Fruit fly (Drosophila melanogaster) whole organism, embryonic: ENCODE results near the gene SMC1.

Experiments
- Atf6 ChIP-seq: fragments of 200-800 bp; sonication (Bioruptor generic); IDR thresholded peaks from 2 replicates; pipeline ENCODE4 v1.3.6; 2022; ENCODE audit warnings: missing biosample characterization, missing genetic modification characterization
- CG10209 ChIP-seq: fragments of 200-800 bp; sonication (Bioruptor generic); optimal IDR thresholded peaks from 3 replicates; lab custom pipeline; 2017; ENCODE audit warnings: missing biosample characterization, mild to moderate bottlenecking, missing genetic modification characterization, missing genetic modification reagents
- CG10654 ChIP-seq: fragments of 200-800 bp; sonication (Bioruptor generic); optimal IDR thresholded peaks from 2 replicates; lab custom pipeline; 2016; ENCODE audit warnings: missing biosample characterization, missing genetic modification characterization
- CG11093 ChIP-seq: fragments of 200-800 bp; sonication (Bioruptor generic); IDR thresholded peaks from 3 replicates; pipeline ENCODE4 v1.3.6; 2022; ENCODE audit warnings: missing biosample characterization, missing genetic modification characterization
- CG13287 ChIP-seq: fragments of 200-800 bp; sonication (Bioruptor generic); IDR thresholded peaks from 2 replicates; pipeline ENCODE4 v1.3.6; 2022; ENCODE audit warnings: missing biosample characterization, missing genetic modification characterization; ENCODE audit not compliant: partially characterized antibody
- CG14014 ChIP-seq: fragments of 200-800 bp; sonication (Bioruptor generic); IDR thresholded peaks from 2 replicates; pipeline ENCODE4 v1.3.6; 2022; ENCODE audit warnings: missing biosample characterization, missing genetic modification characterization
- CG1529 ChIP-seq: fragments of 200-800 bp; sonication (Bioruptor generic); optimal IDR thresholded peaks from 3 replicates; lab custom pipeline; 2018; ENCODE audit warnings: missing biosample characterization, missing genetic modification characterization
- CG32767 ChIP-seq: fragments of 200-800 bp; sonication (Bioruptor generic); IDR thresholded peaks from 2 replicates; pipeline ENCODE4 v1.3.6; 2022; ENCODE audit warnings: missing biosample characterization, missing genetic modification characterization
- CG4282 ChIP-seq: fragments of 200-800 bp; sonication (Bioruptor generic); optimal IDR thresholded peaks from 2 replicates; lab custom pipeline; 2016; ENCODE audit warnings: missing biosample characterization, missing genetic modification characterization
- CG43689 ChIP-seq: fragments of 200-800 bp; sonication (Bioruptor generic); IDR thresholded peaks from 2 replicates; pipeline ENCODE4 v1.3.6; 2022; ENCODE audit warnings: missing biosample characterization, missing genetic modification characterization
- CG5953 ChIP-seq: fragments of 200-800 bp; sonication (Bioruptor generic); IDR thresholded peaks from 2 replicates; pipeline ENCODE4 v1.3.6; 2022; ENCODE audit warnings: missing biosample characterization, missing genetic modification characterization
- CG6689 ChIP-seq: fragments of 200-800 bp; sonication (Bioruptor generic); IDR thresholded peaks from 2 replicates; pipeline ENCODE4 v1.3.6; 2022; ENCODE audit warnings: missing biosample characterization, missing genetic modification characterization
- CG6791 ChIP-seq: fragments of 200-800 bp; sonication (Bioruptor generic); IDR thresholded peaks from 3 replicates; pipeline ENCODE4 v1.3.6; 2022; ENCODE audit warnings: missing biosample characterization, missing genetic modification characterization; ENCODE audit not compliant: partially characterized antibody
- CG7928 ChIP-seq: fragments of 200-800 bp; sonication (Bioruptor generic); optimal IDR thresholded peaks from 2 replicates; lab custom pipeline; 2017; ENCODE audit warnings: missing biosample characterization, mild to moderate bottlenecking, missing genetic modification characterization
- CG7987 ChIP-seq: fragments of 200-800 bp; sonication (Bioruptor generic); optimal IDR thresholded peaks from 2 replicates; lab custom pipeline; 2018; ENCODE audit warnings: missing biosample characterization, mild to moderate bottlenecking, missing genetic modification characterization, moderate library complexity
- CoRest ChIP-seq: fragments of 200-800 bp; sonication (Bioruptor generic); optimal IDR thresholded peaks from 3 replicates; lab custom pipeline; 2018; ENCODE audit warnings: missing biosample characterization, mild to moderate bottlenecking, missing genetic modification characterization, moderate library complexity
- Ets65A ChIP-seq: fragments of 200-800 bp; sonication (Bioruptor generic); peaks from one replicate; lab custom pipeline; 2016; ENCODE audit warnings: missing biosample characterization, missing genetic modification characterization
- Lhr ChIP-seq: fragments of 200-800 bp; sonication (Bioruptor generic); optimal IDR thresholded peaks from 3 replicates; lab custom pipeline; 2017; ENCODE audit warnings: mild to moderate bottlenecking, missing biosample characterization, missing genetic modification reagents, missing genetic modification characterization
- Max ChIP-seq: fragments of 200-800 bp; sonication (Bioruptor generic); optimal IDR thresholded peaks from 2 replicates; lab custom pipeline; 2016; ENCODE audit warnings: missing biosample characterization, mild to moderate bottlenecking, missing genetic modification characterization
- Med ChIP-seq: fragments of 200-800 bp; sonication (Bioruptor generic); peaks from one replicate; lab custom pipeline; 2016; ENCODE audit warnings: missing biosample characterization, missing genetic modification characterization, mild to moderate bottlenecking, inconsistent platforms, moderate library complexity
- Opbp ChIP-seq: fragments of 200-800 bp; sonication (Bioruptor generic); IDR thresholded peaks from 3 replicates; pipeline ENCODE4 v1.3.6; 2022; ENCODE audit warnings: missing biosample characterization, missing genetic modification characterization; ENCODE audit not compliant: partially characterized antibody
- Ptx1 ChIP-seq: fragments of 200-800 bp; sonication (Bioruptor generic); IDR thresholded peaks from 2 replicates; pipeline ENCODE4 v1.3.6; 2022; ENCODE audit warnings: missing biosample characterization, missing genetic modification characterization
- amos ChIP-seq: fragments of 200-800 bp; sonication (Bioruptor generic); IDR thresholded peaks from 2 replicates; pipeline ENCODE4 v1.3.6; 2022; ENCODE audit warnings: missing biosample characterization, missing genetic modification characterization; ENCODE audit not compliant: partially characterized antibody
- ash1 ChIP-seq: fragments of 200-800 bp; sonication (Bioruptor generic); optimal IDR thresholded peaks from 2 replicates; lab custom pipeline; 2018; ENCODE audit warnings: missing biosample characterization, mild to moderate bottlenecking, missing genetic modification characterization
- az2 ChIP-seq: fragments of 200-800 bp; sonication (Bioruptor generic); optimal IDR thresholded peaks from 3 replicates; lab custom pipeline; 2016; ENCODE audit warnings: missing biosample characterization, missing genetic modification characterization
- bcd ChIP-seq: fragments of 200-800 bp; sonication (Bioruptor generic); optimal IDR thresholded peaks from 2 replicates; lab custom pipeline; 2017; ENCODE audit warnings: missing biosample characterization, mild to moderate bottlenecking, missing genetic modification characterization
- caup ChIP-seq: fragments of 200-800 bp; sonication (Bioruptor generic); optimal IDR thresholded peaks from 3 replicates; lab custom pipeline; 2017; ENCODE audit warnings: missing biosample characterization, mild to moderate bottlenecking, missing genetic modification characterization, moderate library complexity; ENCODE audit not compliant: severe bottlenecking
- chn ChIP-seq: fragments of 200-800 bp; sonication (Bioruptor generic); optimal IDR thresholded peaks from 2 replicates; lab custom pipeline; 2016; ENCODE audit warnings: missing biosample characterization, missing genetic modification characterization
- cwo ChIP-seq: fragments of 200-800 bp; sonication (Bioruptor generic); optimal IDR thresholded peaks from 3 replicates; lab custom pipeline; 2017; ENCODE audit warnings: missing biosample characterization, missing genetic modification characterization, mild to moderate bottlenecking, moderate library complexity, missing genetic modification reagents
- ewg ChIP-seq: fragments of 200-800 bp; sonication (Bioruptor generic); optimal IDR thresholded peaks from 3 replicates; lab custom pipeline; 2017; ENCODE audit warnings: mild to moderate bottlenecking, missing biosample characterization, missing genetic modification reagents, missing genetic modification characterization
- fd64A ChIP-seq: fragments of 200-800 bp; sonication (Bioruptor generic); optimal IDR thresholded peaks from 3 replicates; lab custom pipeline; 2018; ENCODE audit warnings: missing biosample characterization, mild to moderate bottlenecking, missing genetic modification characterization
- fru ChIP-seq: fragments of >200 bp; optimal IDR thresholded peaks from 2 replicates; lab custom pipeline; 2017
- ftz-f1 ChIP-seq: fragments of 200-800 bp; sonication (Bioruptor generic); optimal IDR thresholded peaks from 2 replicates; lab custom pipeline; 2016; ENCODE audit warnings: missing biosample characterization, missing genetic modification characterization
- fu2 ChIP-seq: fragments of 200-800 bp; sonication (Bioruptor generic); optimal IDR thresholded peaks from 2 replicates; lab custom pipeline; 2016; ENCODE audit warnings: missing biosample characterization, missing genetic modification characterization
- hb ChIP-seq: fragments of 200-800 bp; sonication (Bioruptor generic); IDR thresholded peaks from 3 replicates; pipeline ENCODE4 v1.3.6; 2022; ENCODE audit warnings: missing biosample characterization, missing genetic modification characterization; ENCODE audit not compliant: partially characterized antibody
- ind ChIP-seq: fragments of 200-800 bp; sonication (Bioruptor generic); optimal IDR thresholded peaks from 3 replicates; lab custom pipeline; 2016; ENCODE audit warnings: missing biosample characterization, missing genetic modification characterization
- kay ChIP-seq: fragments of 200-800 bp; sonication (Bioruptor generic); optimal IDR thresholded peaks from 2 replicates; lab custom pipeline; 2016; ENCODE audit warnings: missing biosample characterization, missing genetic modification characterization
- klu ChIP-seq: fragments of 200-800 bp; sonication (Bioruptor generic); IDR thresholded peaks from 2 replicates; pipeline ENCODE4 v1.3.6; 2022; ENCODE audit warnings: missing biosample characterization, missing genetic modification characterization
- lmd ChIP-seq: fragments of 200-800 bp; sonication (Bioruptor generic); IDR thresholded peaks from 2 replicates; pipeline ENCODE4 v1.3.6; 2022; ENCODE audit warnings: missing biosample characterization, missing genetic modification characterization
- mirr ChIP-seq: fragments of 200-800 bp; sonication (Bioruptor generic); optimal IDR thresholded peaks from 3 replicates; lab custom pipeline; 2018; ENCODE audit warnings: missing biosample characterization, mild to moderate bottlenecking, missing genetic modification characterization
- nerfin-1 ChIP-seq: fragments of 200-800 bp; sonication (Bioruptor generic); optimal IDR thresholded peaks from 3 replicates; lab custom pipeline; 2019; ENCODE audit warnings: missing biosample characterization, mild to moderate bottlenecking, missing genetic modification characterization, moderate library complexity
- nom ChIP-seq: fragments of 200-800 bp; sonication (Bioruptor generic); optimal IDR thresholded peaks from 2 replicates; lab custom pipeline; 2017; ENCODE audit warnings: missing biosample characterization, missing genetic modification characterization, mild to moderate bottlenecking, moderate library complexity, missing genetic modification reagents
- rib ChIP-seq: fragments of 200-800 bp; sonication (Bioruptor generic); IDR thresholded peaks from 2 replicates; pipeline ENCODE4 v1.3.6; 2022; ENCODE audit warnings: missing biosample characterization, missing genetic modification characterization
- ro ChIP-seq: fragments of 200-800 bp; sonication (Bioruptor generic); IDR thresholded peaks from 2 replicates; pipeline ENCODE4 v1.3.6; 2022; ENCODE audit warnings: missing biosample characterization, missing genetic modification characterization
- slbo ChIP-seq: fragments of 200-800 bp; sonication (Bioruptor generic); IDR thresholded peaks from 2 replicates; pipeline ENCODE4 v1.3.6; 2022; ENCODE audit warnings: missing biosample characterization, missing genetic modification characterization
- stwl ChIP-seq: fragments of 200-800 bp; sonication (Bioruptor generic); optimal IDR thresholded peaks from 3 replicates; lab custom pipeline; 2018; ENCODE audit warnings: missing biosample characterization, mild to moderate bottlenecking, missing genetic modification characterization, moderate library complexity
- usp ChIP-seq: fragments of >200 bp; optimal IDR thresholded peaks from 2 replicates; lab custom pipeline; 2017; ENCODE audit warnings: missing biosample characterization, missing genetic modification characterization

Gene SMC1

dm6 chr3R:24106059-24106631 is 48.1 kb downstream of the SMC1 start (continued):
- peak; percentile 43 for TF ChIP-seq az2 (GFP tag; lab: Kevin White, UChicago)
- TF ChIP-seq CG1529, result peak; percentile 17
- TF ChIP-seq ewg (GFP tag; lab: Kevin White, UChicago), result peak; percentile 84
- no peak for TF ChIP-seq CG6689 (GFP tag; lab: Robert Waterston, UW)
- no peak for TF ChIP-seq ro
- peak; percentile 72 for TF ChIP-seq nom (GFP tag; lab: Kevin White, UChicago)
- TF ChIP-seq kay (GFP tag; lab: Kevin White, UChicago), result peak; percentile 14
- peak; percentile 11 for TF ChIP-seq CG10654
- TF ChIP-seq ind, result peak; percentile 42
- TF ChIP-seq rib (GFP tag; lab: Robert Waterston, UW), result no peak
- TF ChIP-seq CG10209 (GFP tag; lab: Kevin White, UChicago), result peak; percentile 39
- TF ChIP-seq nerfin-1, result peak; percentile 92

- TF ChIP-seq Atf6 (GFP tag; lab: Robert Waterston, UW) (no peak), Ets65A (GFP tag; lab: Kevin White, UChicago) (peak; percentile 87), Med (GFP tag; lab: Kevin White, UChicago) (peak; percentile 63)
- TF ChIP-seq, all 482 proteins: peak for 2
These were observed 48.9 kb downstream of the SMC1 start, which contains the start of gene CG10694 for dm6 chr3R:24106879-24107441. TSS of gene CG10694 (plus strand) at chr3R:24107391.

DNA sequence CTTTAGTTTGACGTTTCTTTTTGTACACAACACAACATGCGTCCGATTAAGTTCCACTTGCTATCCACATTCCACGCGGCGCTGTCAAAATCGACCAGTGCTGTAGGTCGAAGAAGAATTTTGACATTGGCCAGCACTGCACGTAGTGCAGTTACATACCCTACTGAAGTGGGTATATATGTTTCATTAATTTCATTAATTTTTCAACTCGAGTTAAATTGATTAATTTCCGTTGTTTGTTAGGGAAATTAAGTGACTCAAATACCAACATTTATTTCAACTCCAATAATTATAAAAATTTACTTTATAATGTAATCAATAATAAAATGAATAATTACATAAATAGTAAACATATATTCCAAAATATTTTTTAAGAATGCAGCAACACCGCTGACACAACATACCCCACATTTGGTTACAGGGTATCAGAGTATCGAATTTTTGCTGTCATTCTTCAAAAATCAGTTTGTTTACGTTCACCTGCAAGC is 50.9 kb downstream of the SMC1 start, which contains the start of the genes eIF4EHP and CG18428:
TSS of gene eIF4EHP (minus strand) at position 59 of the 488 bp plus-strand sequence.
TSS of gene CG18428 (plus strand) at position 435 of the 488 bp plus-strand sequence.
- TF ChIP-seq CG11093 (peak; percentile 99), Max (peak; percentile 97), CG4282 (GFP tag; lab: Kevin White, UChicago) (no peak), Ets65A (GFP tag; lab: Kevin White, UChicago) (peak; percentile 98), klu (GFP tag; lab: Robert Waterston, UW) (no peak; the same call in 1 of the 2 replicates), caup (peak; percentile 99), CoRest (tag; lab: Kevin White, UChicago) (peak; percentile 100), Lhr (GFP tag; lab: Kevin White, UChicago) (peak; percentile 95), CG13287 (GFP tag; lab: Robert Waterston, UW) (no peak), Opbp (no peak), CG14014 (GFP tag; lab: Robert Waterston, UW) (no peak), amos (no peak), ash1 (GFP tag; lab: Kevin White, UChicago) (peak; percentile 92), CG7987 (GFP tag; lab: Kevin White, UChicago) (peak; percentile 97), Ptx1 (GFP tag; lab: Robert Waterston, UW) (no peak), mirr (GFP tag; lab: Kevin White, UChicago) (peak; percentile 98), CG43689 (no peak; the same call in none of the 2 replicates), stwl (tag; lab: Kevin White, UChicago) (peak; percentile 88), lmd (GFP tag; lab: Robert Waterston, UW) (no peak), fd64A (peak; percentile 90), fu2 (GFP tag; lab: Kevin White, UChicago) (peak; percentile 75), CG7928 (GFP tag; lab: Kevin White, UChicago) (peak; percentile 79), CG32767 (no peak), bcd (GFP tag; lab: Kevin White, UChicago) (peak; percentile 100), hb (GFP tag; lab: Robert Waterston, UW) (no peak), fru (no peak), usp (no peak), cwo (GFP tag; lab: Kevin White, UChicago) (peak; percentile 98), CG6791 (no peak), chn (GFP tag; lab: Kevin White, UChicago) (peak; percentile 88), ftz-f1 (GFP tag; lab: Kevin White, UChicago) (peak; percentile 48), CG5953 (GFP tag; lab: Robert Waterston, UW) (no peak; the same call in 1 of the 2 replicates), slbo (GFP tag; lab: Robert Waterston, UW) (no peak)
